Worm (Caenorhabditis elegans) whole organism, midembryonic: ENCODE results near the gene plx-2.
A peak's percentile ranks its signal among the peaks of the same experiment; 100 is the strongest.

ENCODE experiments used
- T22C8.4 ChIP-seq: fragments of 200-800 bp; sonication (Bioruptor generic); IDR thresholded peaks from 2 replicates; pipeline ENCODE4 v1.3.6; 2022; ENCODE audit warnings: missing genetic modification characterization, missing compliant biosample characterization
- cog-1 ChIP-seq: sonication (generic microtip); optimal IDR thresholded peaks from 2 replicates; lab custom pipeline; 2016; ENCODE audit warnings: missing genetic modification characterization, missing compliant biosample characterization
- flt-1 ChIP-seq: fragments of 200-800 bp; sonication (Bioruptor generic); IDR thresholded peaks from 2 replicates; pipeline ENCODE4 v1.3.6; 2022; ENCODE audit warnings: missing genetic modification characterization, missing compliant biosample characterization
- klf-2 ChIP-seq: fragments of 200-800 bp; sonication (Bioruptor generic); conservative IDR thresholded peaks from 2 replicates; pipeline ENCODE4 v1.3.6; 2022; ENCODE audit warnings: missing genetic modification reagents, missing genetic modification characterization, missing compliant biosample characterization
- med-1 ChIP-seq: sonication (generic microtip); optimal IDR thresholded peaks from 2 replicates; lab custom pipeline; 2017; ENCODE audit warnings: missing genetic modification characterization, mild to moderate bottlenecking, missing compliant biosample characterization, antibody characterized with exemption, missing genetic modification reagents; ENCODE audit not compliant: insufficient read depth
- ref-1 ChIP-seq: fragments of 200-800 bp; sonication (Bioruptor generic); conservative IDR thresholded peaks from 2 replicates; pipeline ENCODE4 v1.3.6; 2022; ENCODE audit warnings: missing genetic modification reagents, missing genetic modification characterization, missing compliant biosample characterization
- tab-1 ChIP-seq: fragments of 200-800 bp; sonication (Bioruptor generic); IDR thresholded peaks from 2 replicates; pipeline ENCODE4 v1.3.6; 2022; ENCODE audit warnings: missing genetic modification characterization, missing compliant biosample characterization
- ztf-23 ChIP-seq: fragments of 200-800 bp; sonication (Bioruptor generic); IDR thresholded peaks from 2 replicates; pipeline ENCODE4 v1.3.6; 2022; ENCODE audit warnings: missing genetic modification reagents, missing genetic modification characterization, missing compliant biosample characterization
- ztf-29 ChIP-seq: fragments of 200-800 bp; sonication (Bioruptor generic); IDR thresholded peaks from 2 replicates; pipeline ENCODE4 v1.3.6; 2022; ENCODE audit warnings: missing genetic modification reagents, missing genetic modification characterization, missing compliant biosample characterization

The plx-2 gene

ce11 chrII:14381450-14381849 lies 43.2 kb downstream of the plx-2 start, which contains the start of gene sdz-26:
sdz-26 (plus strand) TSS chrII:14381750.
- TF ChIP-seq ref-1 (GFP tag; lab: Robert Waterston, UW), result no peak
- no peak for TF ChIP-seq T22C8.4
- TF ChIP-seq tab-1, result no peak
- TF ChIP-seq ztf-29 (GFP tag; lab: Robert Waterston, UW), result no peak
- TF ChIP-seq med-1 (GFP tag; lab: Kevin White, UChicago), result no peak
- no peak for TF ChIP-seq flt-1 (GFP tag; lab: Robert Waterston, UW)
- TF ChIP-seq ztf-23 (GFP tag; lab: Robert Waterston, UW), result no peak
- TF ChIP-seq cog-1 (tag; lab: Kevin White, UChicago), result no peak
- TF ChIP-seq klf-2 (GFP tag; lab: Robert Waterston, UW), result no peak

- TF ChIP-seq med-1 (GFP tag; lab: Kevin White, UChicago) (no peak), klf-2 (GFP tag; lab: Robert Waterston, UW) (no peak), ztf-29 (GFP tag; lab: Robert Waterston, UW) (no peak), tab-1 (no peak), T22C8.4 (no peak), flt-1 (GFP tag; lab: Robert Waterston, UW) (no peak), cog-1 (tag; lab: Kevin White, UChicago) (no peak), ztf-23 (GFP tag; lab: Robert Waterston, UW) (no peak), ref-1 (GFP tag; lab: Robert Waterston, UW) (no peak)
Measured at ce11 chrII:14380778-14381177, 43.9 kb downstream of the plx-2 start.

ce11 chrII:14377796-14378195 lies 46.9 kb downstream of the plx-2 start, which contains the start of gene acr-20:
acr-20 (minus strand) TSS chrII:14377896.
- TF ChIP-seq flt-1 (GFP tag; lab: Robert Waterston, UW), result no peak

ce11 chrII:14374594-14374993 lies 50.1 kb downstream of the plx-2 start:
- TF ChIP-seq ztf-29 (GFP tag; lab: Robert Waterston, UW), result peak; percentile 19; the same call in 1 of the 2 replicates
- TF ChIP-seq ref-1 (GFP tag; lab: Robert Waterston, UW), result no peak
